Worm (Caenorhabditis elegans) whole organism, young adult: ENCODE data around the gene W01F3.2.

Experiments
- F49E8.2 ChIP-seq: sonication (generic microtip); optimal IDR thresholded peaks from 3 replicates; lab custom pipeline; 2017; ENCODE audit warnings: missing genetic modification characterization, mild to moderate bottlenecking, missing compliant biosample characterization, antibody characterized with exemption, moderate library complexity; ENCODE audit not compliant: insufficient read depth
- F52B5.7 ChIP-seq: sonication (generic microtip); optimal IDR thresholded peaks from 2 replicates; lab custom pipeline; 2016; ENCODE audit warnings: mild to moderate bottlenecking, missing genetic modification characterization, missing compliant biosample characterization
- dpl-1 ChIP-seq: fragments of 150-350 bp; optimal IDR thresholded peaks from 2 replicates; lab custom pipeline; 2014; ENCODE audit warnings: missing biosample characterization, missing genetic modification reagents, missing genetic modification characterization
- egrh-3 ChIP-seq: fragments of 200-800 bp; sonication (Bioruptor generic); IDR thresholded peaks from 2 replicates; pipeline ENCODE4 v1.3.6; 2022; ENCODE audit warnings: missing genetic modification reagents, missing genetic modification characterization, missing compliant biosample characterization
- hsf-1 ChIP-seq: fragments of 200-800 bp; sonication (Bioruptor generic); IDR thresholded peaks from 2 replicates; pipeline ENCODE4 v1.3.6; 2022; ENCODE audit warnings: missing genetic modification reagents, missing genetic modification characterization, missing compliant biosample characterization
- let-607 ChIP-seq, 2 experiments: fragments of 200-800 bp in 1 of 2; sonication (Bioruptor generic) in 1 of 2; sonication (generic microtip) in 1 of 2; optimal IDR thresholded peaks; 2 replicates each; lab custom pipeline; 2016 to 2018; ENCODE audit warnings: mild to moderate bottlenecking in 2 of 2, missing compliant biosample characterization in 2 of 2, missing genetic modification characterization in 2 of 2, moderate library complexity in 2 of 2, missing genotype in 1 of 2
- mel-28 ChIP-seq: sonication (generic microtip); optimal IDR thresholded peaks from 2 replicates; lab custom pipeline; 2016; ENCODE audit warnings: borderline replicate concordance, mild to moderate bottlenecking, missing genetic modification characterization, missing compliant biosample characterization
- nhr-27 ChIP-seq: fragments of 200-800 bp; sonication (Bioruptor generic); optimal IDR thresholded peaks from 2 replicates; lab custom pipeline; 2018; ENCODE audit warnings: mild to moderate bottlenecking, missing genetic modification characterization, moderate library complexity, missing compliant biosample characterization
- nhr-90 ChIP-seq: sonication (generic microtip); optimal IDR thresholded peaks from 2 replicates; lab custom pipeline; 2016; ENCODE audit warnings: missing genotype, mild to moderate bottlenecking, missing genetic modification characterization, missing compliant biosample characterization
- snpc-4 ChIP-seq, 5 experiments: fragments of 150-350 bp in 1 of 5; sonication (generic microtip) in 4 of 5; optimal IDR thresholded peaks; 2 replicates each; lab custom pipeline; 2014 to 2018; ENCODE audit warnings: missing genetic modification characterization in 5 of 5, missing biosample characterization in 3 of 5, antibody characterized with exemption in 2 of 5, mild to moderate bottlenecking in 2 of 5, missing compliant biosample characterization in 2 of 5, missing genotype in 2 of 5, moderate library complexity in 2 of 5, missing genetic modification reagents in 1 of 5
- unc-62 ChIP-seq: fragments of 150-350 bp; optimal IDR thresholded peaks from 2 replicates; lab custom pipeline; 2014; ENCODE audit warnings: missing biosample characterization, missing genetic modification reagents, missing genetic modification characterization

- no peak for TF ChIP-seq nhr-27 (tag; lab: Kevin White, UChicago)
- no peak for TF ChIP-seq egrh-3
- TF ChIP-seq snpc-4 (GFP tag; optimal IDR thresholded peaks at IDR 0.05; lab: Kevin White, UChicago), result no peak
- TF ChIP-seq snpc-4 (tag; optimal IDR thresholded peaks at IDR 0.05; lab: Kevin White, UChicago), result no peak
- no peak for TF ChIP-seq mel-28
- TF ChIP-seq nhr-90, result no peak
- TF ChIP-seq unc-62 (GFP tag; lab: Kevin White, UChicago), result no peak
- no peak for TF ChIP-seq dpl-1
- TF ChIP-seq F49E8.2 (tag; lab: Kevin White, UChicago), result no peak
- no peak for TF ChIP-seq hsf-1 (GFP tag; lab: Robert Waterston, UW)
- TF ChIP-seq let-607 (tag; optimal IDR thresholded peaks at IDR 0.05; lab: Kevin White, UChicago), result no peak
- no peak for TF ChIP-seq F52B5.7 (tag; lab: Kevin White, UChicago)
Measured at ce11 chrV:20664930-20665329, 4.8 kb downstream of the W01F3.2 start.
